Worm (Caenorhabditis elegans) whole organism, young adult: Measurements from ENCODE around the gene Y116A8C.23.
A peak's percentile ranks its signal among the peaks of the same experiment; 100 is the strongest.

Experiments used
- B0035.1 ChIP-seq: sonication (generic microtip); optimal IDR thresholded peaks from 2 replicates; lab custom pipeline; 2016; ENCODE audit warnings: missing genetic modification characterization, mild to moderate bottlenecking, missing compliant biosample characterization, missing genotype, missing genetic modification reagents
- F49E8.2 ChIP-seq: sonication (generic microtip); optimal IDR thresholded peaks from 3 replicates; lab custom pipeline; 2017; ENCODE audit warnings: missing genetic modification characterization, mild to moderate bottlenecking, missing compliant biosample characterization, antibody characterized with exemption, moderate library complexity; ENCODE audit not compliant: insufficient read depth
- egrh-3 ChIP-seq: fragments of 200-800 bp; sonication (Bioruptor generic); IDR thresholded peaks from 2 replicates; pipeline ENCODE4 v1.3.6; 2022; ENCODE audit warnings: missing genetic modification reagents, missing genetic modification characterization, missing compliant biosample characterization
- gei-17 ChIP-seq: fragments of 200-800 bp; sonication (Bioruptor generic); optimal IDR thresholded peaks from 2 replicates; lab custom pipeline; 2018; ENCODE audit warnings: mild to moderate bottlenecking, missing genetic modification characterization, missing compliant biosample characterization
- nfyb-1 ChIP-seq: fragments of 200-800 bp; sonication (Bioruptor generic); IDR thresholded peaks from 2 replicates; pipeline ENCODE4 v1.3.6; 2022; ENCODE audit warnings: missing genetic modification reagents, missing genetic modification characterization, missing compliant biosample characterization
- nhr-80 ChIP-seq: sonication (generic microtip); optimal IDR thresholded peaks from 2 replicates; lab custom pipeline; 2016; ENCODE audit warnings: missing genetic modification characterization, missing compliant biosample characterization
- sdz-38 ChIP-seq: sonication (generic microtip); optimal IDR thresholded peaks from 2 replicates; lab custom pipeline; 2016; ENCODE audit warnings: missing genotype, missing genetic modification characterization, missing compliant biosample characterization
- snpc-1.3 ChIP-seq: sonication (generic microtip); optimal IDR thresholded peaks from 2 replicates; lab custom pipeline; 2017; ENCODE audit warnings: missing genetic modification characterization, mild to moderate bottlenecking, missing compliant biosample characterization, antibody characterized with exemption, moderate library complexity, missing genotype, missing genetic modification reagents; ENCODE audit not compliant: insufficient read depth
- snpc-4 ChIP-seq, 5 experiments: fragments of 150-350 bp in 1 of 5; sonication (generic microtip) in 4 of 5; optimal IDR thresholded peaks; 2 replicates each; lab custom pipeline; 2014 to 2018; ENCODE audit warnings: missing genetic modification characterization in 5 of 5, missing biosample characterization in 3 of 5, antibody characterized with exemption in 2 of 5, mild to moderate bottlenecking in 2 of 5, missing compliant biosample characterization in 2 of 5, missing genotype in 2 of 5, moderate library complexity in 2 of 5, missing genetic modification reagents in 1 of 5
- tbx-9 ChIP-seq: sonication (generic microtip); optimal IDR thresholded peaks from 2 replicates; lab custom pipeline; 2016; ENCODE audit warnings: borderline replicate concordance, missing genetic modification characterization, inconsistent platforms, missing compliant biosample characterization
- zfh-2 ChIP-seq: fragments of 200-800 bp; sonication (Bioruptor generic); conservative IDR thresholded peaks from 2 replicates; pipeline ENCODE4 v1.3.6; 2022; ENCODE audit warnings: missing genetic modification reagents, missing genetic modification characterization, missing compliant biosample characterization

Y116A8C.23 gene

DNA sequence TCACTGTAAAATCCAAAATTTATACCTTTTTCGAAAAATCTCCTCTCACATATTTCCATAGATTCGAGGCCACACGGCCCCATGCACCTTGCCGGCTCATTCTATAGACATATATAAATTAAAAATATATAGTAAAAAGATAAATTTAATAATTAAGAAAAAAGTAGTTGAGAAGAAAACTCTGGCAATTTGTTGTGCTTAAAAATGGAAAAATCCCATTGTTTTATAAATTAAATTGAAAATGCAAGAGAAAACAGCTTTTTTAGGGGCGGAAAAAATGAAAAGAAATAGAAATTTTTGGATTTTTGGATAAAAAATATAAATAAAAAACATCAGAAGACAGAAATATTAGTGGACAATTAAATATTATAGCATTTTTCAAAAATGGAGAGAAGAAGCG, 50.3 kb downstream of the Y116A8C.23 start, which contains the start of gene Y116A8C.30:
Y116A8C.30 (minus strand) TSS at position 101 of the 400 bp plus-strand sequence.
- no peak for TF ChIP-seq F49E8.2
- no peak for TF ChIP-seq snpc-4 (GFP tag; optimal IDR thresholded peaks at IDR 0.05; lab: Kevin White, UChicago)
- TF ChIP-seq snpc-4 (tag; optimal IDR thresholded peaks at IDR 0.05; lab: Kevin White, UChicago) = peak in 1 of 4 experiments; percentile 45
- TF ChIP-seq sdz-38 (tag; lab: Kevin White, UChicago) = no peak
- TF ChIP-seq, all 124 proteins: peak for 1

DNA sequence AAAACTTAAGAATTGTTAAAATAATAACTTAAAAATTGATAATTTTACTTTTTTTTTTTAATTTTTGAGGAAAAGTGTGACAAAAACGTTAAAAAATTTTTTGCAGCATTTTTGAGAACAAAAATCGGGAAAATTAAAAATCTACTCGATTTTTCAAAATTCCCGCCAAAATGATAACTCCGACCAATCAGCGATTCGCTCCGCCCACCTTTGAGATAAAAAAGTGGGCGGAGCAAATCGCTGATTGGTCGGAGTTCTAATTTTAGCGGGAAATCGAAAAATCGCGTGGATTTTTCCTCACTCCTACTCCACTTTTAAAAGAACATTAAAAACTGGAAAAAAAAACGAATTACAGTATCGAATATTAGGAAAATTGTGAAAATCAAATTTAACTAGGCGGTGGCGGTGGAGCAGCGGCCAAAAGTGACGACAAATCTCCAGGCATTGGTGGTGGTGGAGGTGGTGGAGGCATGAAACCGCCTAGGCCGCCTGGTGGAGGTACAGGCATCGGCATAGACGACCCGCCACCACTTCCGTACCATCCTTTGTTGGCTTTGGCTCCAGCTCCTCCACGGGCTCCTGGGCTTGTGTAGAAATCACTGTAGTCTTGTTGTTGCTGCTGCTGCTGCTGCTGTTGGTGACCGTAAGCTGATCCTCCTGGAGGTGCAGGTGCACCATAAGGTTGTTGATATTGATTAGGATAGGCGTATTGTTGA, 51.0 kb downstream of the Y116A8C.23 start:
- peak; percentile 35; the same call in 1 of the 2 replicates for TF ChIP-seq egrh-3
- no peak for TF ChIP-seq snpc-4 (GFP tag; optimal IDR thresholded peaks at IDR 0.05; lab: Kevin White, UChicago)
- TF ChIP-seq snpc-4 (tag; optimal IDR thresholded peaks at IDR 0.05; lab: Kevin White, UChicago) = peak in 1 of 4 experiments; percentile 21
- peak; percentile 68 for TF ChIP-seq nfyb-1 (GFP tag; lab: Robert Waterston, UW)
- TF ChIP-seq tbx-9 (tag; lab: Kevin White, UChicago) = no peak
- peak; percentile 76 for TF ChIP-seq zfh-2 (GFP tag; lab: Robert Waterston, UW)
- no peak for TF ChIP-seq B0035.1 (tag; lab: Kevin White, UChicago)
- TF ChIP-seq gei-17 (GFP tag; lab: Kevin White, UChicago) = no peak
- TF ChIP-seq snpc-1.3 (tag; lab: Kevin White, UChicago) = no peak
- TF ChIP-seq nhr-80 = no peak
